Worm (Caenorhabditis elegans) whole organism, young adult: Measurements from ENCODE around the gene flp-23.

Source experiments
- F22D6.2 ChIP-seq: sonication (generic microtip); optimal IDR thresholded peaks from 2 replicates; lab custom pipeline; 2016; ENCODE audit warnings: mild to moderate bottlenecking, missing genetic modification characterization, missing compliant biosample characterization
- F23B12.7 ChIP-seq: sonication (generic microtip); optimal IDR thresholded peaks from 2 replicates; lab custom pipeline; 2017; ENCODE audit warnings: missing genetic modification characterization, mild to moderate bottlenecking, missing compliant biosample characterization, antibody characterized with exemption, moderate library complexity; ENCODE audit not compliant: insufficient read depth
- F33H1.4 ChIP-seq: fragments of 200-800 bp; sonication (Bioruptor generic); IDR thresholded peaks from 2 replicates; pipeline ENCODE4 v1.3.6; 2022; ENCODE audit warnings: missing genetic modification reagents, missing genetic modification characterization, missing compliant biosample characterization
- F57A8.1 ChIP-seq: fragments of 200-800 bp; sonication (Bioruptor generic); optimal IDR thresholded peaks from 2 replicates; lab custom pipeline; 2018; ENCODE audit warnings: mild to moderate bottlenecking, missing genetic modification characterization, moderate library complexity, missing compliant biosample characterization
- F57C9.4 ChIP-seq: sonication (generic microtip); optimal IDR thresholded peaks from 2 replicates; lab custom pipeline; 2017; ENCODE audit warnings: mild to moderate bottlenecking, missing genetic modification characterization, missing compliant biosample characterization
- K12H6.12 ChIP-seq: fragments of 200-800 bp; sonication (Bioruptor generic); optimal IDR thresholded peaks from 2 replicates; lab custom pipeline; 2018; ENCODE audit warnings: mild to moderate bottlenecking, missing genetic modification characterization, missing compliant biosample characterization
- Y53F4B.3 ChIP-seq: fragments of 200-800 bp; sonication (Bioruptor generic); IDR thresholded peaks from 2 replicates; pipeline ENCODE4 v1.3.6; 2022; ENCODE audit warnings: missing genetic modification reagents, missing genetic modification characterization, missing compliant biosample characterization
- Y53G8AR.9 ChIP-seq: fragments of 200-800 bp; sonication (Bioruptor generic); conservative IDR thresholded peaks from 2 replicates; pipeline ENCODE4 v1.3.6; 2022; ENCODE audit warnings: missing genetic modification reagents, missing genetic modification characterization, missing compliant biosample characterization
- Y56A3A.18 ChIP-seq: fragments of 200-800 bp; sonication (Bioruptor generic); IDR thresholded peaks from 2 replicates; pipeline ENCODE4 v1.3.6; 2022; ENCODE audit warnings: missing genetic modification reagents, missing genetic modification characterization, missing compliant biosample characterization
- Y79H2A.3 ChIP-seq: fragments of 200-800 bp; sonication (Bioruptor generic); conservative IDR thresholded peaks from 2 replicates; pipeline ENCODE4 v1.3.6; 2022; ENCODE audit warnings: missing genetic modification reagents, missing genetic modification characterization, missing compliant biosample characterization
- Y95B8A.8 ChIP-seq: fragments of 200-800 bp; sonication (Bioruptor generic); IDR thresholded peaks from 2 replicates; pipeline ENCODE4 v1.3.6; 2022; ENCODE audit warnings: missing genetic modification reagents, missing genetic modification characterization, missing compliant biosample characterization
- ama-1 ChIP-seq, 3 experiments: fragments of 150-350 bp in 1 of 3; sonication (generic microtip) in 2 of 3; optimal IDR thresholded peaks; 2 replicates each; lab custom pipeline; 2014 to 2018; ENCODE audit warnings: missing biosample characterization in 2 of 3, missing genetic modification characterization in 2 of 3, missing genetic modification reagents in 2 of 3
- athp-1 ChIP-seq: sonication (generic microtip); optimal IDR thresholded peaks from 2 replicates; lab custom pipeline; 2017; ENCODE audit warnings: mild to moderate bottlenecking, missing genetic modification characterization, missing compliant biosample characterization
- attf-6 ChIP-seq: fragments of 200-800 bp; sonication (Bioruptor generic); IDR thresholded peaks from 2 replicates; pipeline ENCODE4 v1.3.6; 2022; ENCODE audit warnings: missing genetic modification reagents, missing genetic modification characterization, missing compliant biosample characterization
- bed-1 ChIP-seq: fragments of 200-800 bp; sonication (Bioruptor generic); IDR thresholded peaks from 2 replicates; pipeline ENCODE4 v1.3.6; 2022; ENCODE audit warnings: missing genetic modification reagents, missing genetic modification characterization, missing compliant biosample characterization
- ccch-3 ChIP-seq: fragments of 200-800 bp; sonication (Bioruptor generic); optimal IDR thresholded peaks from 2 replicates; lab custom pipeline; 2018; ENCODE audit warnings: mild to moderate bottlenecking, missing genetic modification characterization, missing compliant biosample characterization
- cebp-1 ChIP-seq, 2 experiments: fragments of 200-800 bp in 1 of 2; sonication (Bioruptor generic) in 1 of 2; sonication (generic microtip) in 1 of 2; IDR thresholded peaks in 1 of 2; optimal IDR thresholded peaks in 1 of 2; 2 replicates each; pipeline versions ENCODE4 v1.3.6 to Lab custom; 2017 to 2022; ENCODE audit warnings: missing compliant biosample characterization in 2 of 2, missing genetic modification characterization in 2 of 2, mild to moderate bottlenecking in 1 of 2, missing genetic modification reagents in 1 of 2, moderate library complexity in 1 of 2
- ceh-100 ChIP-seq: fragments of 200-800 bp; sonication (Bioruptor generic); IDR thresholded peaks from 2 replicates; pipeline ENCODE4 v1.3.6; 2022; ENCODE audit warnings: missing genetic modification reagents, missing genetic modification characterization, missing compliant biosample characterization
- dpff-1 ChIP-seq: sonication (generic microtip); optimal IDR thresholded peaks from 2 replicates; lab custom pipeline; 2017; ENCODE audit warnings: mild to moderate bottlenecking, missing genetic modification characterization, missing compliant biosample characterization
- dpl-1 ChIP-seq: fragments of 150-350 bp; optimal IDR thresholded peaks from 2 replicates; lab custom pipeline; 2014; ENCODE audit warnings: missing biosample characterization, missing genetic modification reagents, missing genetic modification characterization
- efl-1 ChIP-seq: fragments of 150-350 bp; optimal IDR thresholded peaks from 2 replicates; lab custom pipeline; 2014; ENCODE audit warnings: missing biosample characterization, missing genetic modification reagents, missing genetic modification characterization
- egl-44 ChIP-seq: fragments of 200-800 bp; sonication (Bioruptor generic); IDR thresholded peaks from 2 replicates; pipeline ENCODE4 v1.3.6; 2022; ENCODE audit warnings: missing genetic modification reagents, missing genetic modification characterization, missing compliant biosample characterization
- ekl-4 ChIP-seq: fragments of 200-800 bp; sonication (Bioruptor generic); IDR thresholded peaks from 2 replicates; pipeline ENCODE4 v1.3.6; 2022; ENCODE audit warnings: missing genetic modification reagents, missing genetic modification characterization, missing compliant biosample characterization
- hlh-12 ChIP-seq: sonication (generic microtip); optimal IDR thresholded peaks from 2 replicates; lab custom pipeline; 2016; ENCODE audit warnings: missing genetic modification characterization, missing compliant biosample characterization
- hsf-1 ChIP-seq: fragments of 200-800 bp; sonication (Bioruptor generic); IDR thresholded peaks from 2 replicates; pipeline ENCODE4 v1.3.6; 2022; ENCODE audit warnings: missing genetic modification reagents, missing genetic modification characterization, missing compliant biosample characterization
- lin-26 ChIP-seq: fragments of 200-800 bp; sonication (Bioruptor generic); IDR thresholded peaks from 2 replicates; pipeline ENCODE4 v1.3.6; 2022; ENCODE audit warnings: missing genetic modification reagents, missing genetic modification characterization, missing compliant biosample characterization
- lin-35 ChIP-seq, 3 experiments: fragments of 150-350 bp in 2 of 3; sonication (generic microtip) in 1 of 3; optimal IDR thresholded peaks; 2 replicates each; lab custom pipeline; 2014 to 2018; ENCODE audit warnings: missing biosample characterization in 3 of 3, missing genetic modification characterization in 3 of 3, missing genetic modification reagents in 3 of 3
- lin-40 ChIP-seq: sonication (generic microtip); optimal IDR thresholded peaks from 2 replicates; lab custom pipeline; 2016; ENCODE audit warnings: missing genetic modification characterization, mild to moderate bottlenecking, missing compliant biosample characterization, missing genotype, missing genetic modification reagents
- lin-54 ChIP-seq: fragments of 200-800 bp; sonication (Bioruptor generic); optimal IDR thresholded peaks from 2 replicates; lab custom pipeline; 2018; ENCODE audit warnings: mild to moderate bottlenecking, missing genetic modification characterization, missing compliant biosample characterization
- lir-1 ChIP-seq: fragments of 200-800 bp; sonication (Bioruptor generic); conservative IDR thresholded peaks from 2 replicates; pipeline ENCODE4 v1.3.6; 2022; ENCODE audit warnings: missing genetic modification reagents, missing genetic modification characterization, missing compliant biosample characterization
- lsy-27 ChIP-seq: sonication (generic microtip); optimal IDR thresholded peaks from 2 replicates; lab custom pipeline; 2017; ENCODE audit warnings: missing genetic modification characterization, mild to moderate bottlenecking, missing compliant biosample characterization, antibody characterized with exemption, missing genotype, borderline replicate concordance; ENCODE audit not compliant: insufficient read depth
- madf-3 ChIP-seq: fragments of 200-800 bp; sonication (Bioruptor generic); IDR thresholded peaks from 2 replicates; pipeline ENCODE4 v1.3.6; 2022; ENCODE audit warnings: missing genetic modification reagents, missing genetic modification characterization, missing compliant biosample characterization
- nfyb-1 ChIP-seq: fragments of 200-800 bp; sonication (Bioruptor generic); IDR thresholded peaks from 2 replicates; pipeline ENCODE4 v1.3.6; 2022; ENCODE audit warnings: missing genetic modification reagents, missing genetic modification characterization, missing compliant biosample characterization
- nhr-27 ChIP-seq: fragments of 200-800 bp; sonication (Bioruptor generic); optimal IDR thresholded peaks from 2 replicates; lab custom pipeline; 2018; ENCODE audit warnings: mild to moderate bottlenecking, missing genetic modification characterization, moderate library complexity, missing compliant biosample characterization
- pbrm-1 ChIP-seq: fragments of 200-800 bp; sonication (Bioruptor generic); IDR thresholded peaks from 2 replicates; pipeline ENCODE4 v1.3.6; 2022; ENCODE audit warnings: missing genetic modification reagents, missing genetic modification characterization, missing compliant biosample characterization
- rcor-1 ChIP-seq: fragments of 200-800 bp; sonication (Bioruptor generic); IDR thresholded peaks from 2 replicates; pipeline ENCODE4 v1.3.6; 2022; ENCODE audit warnings: missing genetic modification reagents, missing genetic modification characterization, missing compliant biosample characterization
- sea-2 ChIP-seq: fragments of 200-800 bp; sonication (Bioruptor generic); IDR thresholded peaks from 2 replicates; pipeline ENCODE4 v1.3.6; 2022; ENCODE audit warnings: missing genetic modification characterization, missing compliant biosample characterization
- snpc-1.3 ChIP-seq: sonication (generic microtip); optimal IDR thresholded peaks from 2 replicates; lab custom pipeline; 2017; ENCODE audit warnings: missing genetic modification characterization, mild to moderate bottlenecking, missing compliant biosample characterization, antibody characterized with exemption, moderate library complexity, missing genotype, missing genetic modification reagents; ENCODE audit not compliant: insufficient read depth
- unc-130 ChIP-seq: sonication (generic microtip); optimal IDR thresholded peaks from 2 replicates; lab custom pipeline; 2016; ENCODE audit warnings: missing genetic modification reagents, missing genetic modification characterization, missing compliant biosample characterization
- zfh-2 ChIP-seq: fragments of 200-800 bp; sonication (Bioruptor generic); conservative IDR thresholded peaks from 2 replicates; pipeline ENCODE4 v1.3.6; 2022; ENCODE audit warnings: missing genetic modification reagents, missing genetic modification characterization, missing compliant biosample characterization
- ztf-28 ChIP-seq: fragments of 200-800 bp; sonication (Bioruptor generic); IDR thresholded peaks from 2 replicates; pipeline ENCODE4 v1.3.6; 2022; ENCODE audit warnings: missing genetic modification reagents, missing genetic modification characterization, missing compliant biosample characterization

The flp-23 gene

DNA sequence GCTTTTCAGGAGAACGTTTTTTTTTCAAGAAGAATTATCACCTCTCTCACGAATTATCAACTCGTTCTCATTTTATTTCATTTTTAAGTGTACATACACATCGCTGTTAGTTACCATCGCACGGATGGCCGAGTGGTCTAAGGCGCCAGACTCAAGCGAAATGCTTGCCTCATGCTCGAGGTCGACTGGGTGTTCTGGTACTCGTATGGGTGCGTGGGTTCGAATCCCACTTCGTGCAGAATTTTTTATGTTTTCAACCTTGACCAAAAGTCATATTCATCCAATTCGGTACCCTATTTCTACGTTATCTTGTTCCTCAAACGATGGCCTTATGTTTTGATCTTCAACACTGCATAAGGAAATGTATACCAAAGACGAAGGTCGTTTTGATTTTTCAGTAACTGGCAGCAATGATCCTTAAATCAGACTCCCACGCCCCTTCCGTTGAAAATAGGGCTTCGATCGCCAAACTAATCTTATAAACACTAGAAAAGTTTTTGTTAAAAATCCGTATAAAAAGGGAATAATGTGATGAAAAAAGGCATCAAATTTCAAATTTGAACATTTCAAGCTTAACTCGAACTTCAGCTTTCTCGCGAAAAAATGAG, 11.3 kb upstream of the flp-23 start, which contains the start of gene fip-1 (continued):
- peak; percentile 66 for TF ChIP-seq pbrm-1
- no peak for TF ChIP-seq F57A8.1 (GFP tag; lab: Kevin White, UChicago)
- TF ChIP-seq dpff-1 = no peak
- TF ChIP-seq lin-35 (GFP tag; optimal IDR thresholded peaks at IDR 0.05; lab: Kevin White, UChicago) = peak in 1 of 3 experiments; percentile 45
- TF ChIP-seq nfyb-1 (GFP tag; lab: Robert Waterston, UW) = no peak
- TF ChIP-seq cebp-1 (GFP tag; IDR thresholded peaks at IDR 0.05; lab: Robert Waterston, UW) = no peak
- TF ChIP-seq cebp-1 (tag; optimal IDR thresholded peaks at IDR 0.05; lab: Kevin White, UChicago) = no peak
- TF ChIP-seq F22D6.2 (tag; lab: Kevin White, UChicago) = no peak
- TF ChIP-seq ama-1 (optimal IDR thresholded peaks at IDR 0.05; lab: Kevin White, UChicago) = no peak
- TF ChIP-seq ama-1 (GFP tag; optimal IDR thresholded peaks at IDR 0.05; lab: Kevin White, UChicago) = peak in 1 of 2 experiments; percentile 87
- no peak for TF ChIP-seq Y95B8A.8 (GFP tag; lab: Robert Waterston, UW)
- 0 out of 2 replicates have a peak, but pooled peaks have one; percentile 71 for TF ChIP-seq bed-1
- TF ChIP-seq Y79H2A.3 = no peak
- TF ChIP-seq Y53F4B.3 (GFP tag; lab: Robert Waterston, UW) = no peak
- TF ChIP-seq efl-1 (GFP tag; lab: Kevin White, UChicago) = no peak
- TF ChIP-seq F33H1.4 = peak; percentile 27; the same call in 1 of the 2 replicates
- no peak for TF ChIP-seq ccch-3 (GFP tag; lab: Kevin White, UChicago)
- 0 out of 2 replicates have a peak, but pooled peaks have one; percentile 28 for TF ChIP-seq ztf-28 (GFP tag; lab: Robert Waterston, UW)
- TF ChIP-seq attf-6 = peak; percentile 64; the same call in 1 of the 2 replicates
- peak; percentile 59 for TF ChIP-seq F23B12.7 (tag; lab: Kevin White, UChicago)
- no peak for TF ChIP-seq lir-1 (GFP tag; lab: Robert Waterston, UW)
- no peak for TF ChIP-seq F57C9.4
- peak; percentile 52 for TF ChIP-seq nhr-27 (tag; lab: Kevin White, UChicago)
- peak; percentile 71; the same call in 1 of the 2 replicates for TF ChIP-seq Y56A3A.18 (GFP tag; lab: Robert Waterston, UW)
- TF ChIP-seq unc-130 (GFP tag; lab: Kevin White, UChicago) = no peak
- no peak for TF ChIP-seq lin-40 (tag; lab: Kevin White, UChicago)
- TF ChIP-seq ceh-100 (GFP tag; lab: Robert Waterston, UW) = no peak
- TF ChIP-seq dpl-1 (GFP tag; lab: Kevin White, UChicago) = no peak
- no peak for TF ChIP-seq sea-2 (GFP tag; lab: Robert Waterston, UW)
- TF ChIP-seq zfh-2 (GFP tag; lab: Robert Waterston, UW) = no peak
- TF ChIP-seq snpc-1.3 = peak; percentile 66
- no peak for TF ChIP-seq hlh-12
- peak; percentile 60 for TF ChIP-seq lin-54 (GFP tag; lab: Kevin White, UChicago)
- no peak for TF ChIP-seq madf-3 (GFP tag; lab: Robert Waterston, UW)
- no peak for TF ChIP-seq egl-44 (GFP tag; lab: Robert Waterston, UW)
- TF ChIP-seq Y53G8AR.9 (GFP tag; lab: Robert Waterston, UW) = no peak
- TF ChIP-seq athp-1 (tag; lab: Kevin White, UChicago) = peak; percentile 79
- TF ChIP-seq lin-26 (GFP tag; lab: Robert Waterston, UW) = peak; percentile 92
- TF ChIP-seq K12H6.12 (tag; lab: Kevin White, UChicago) = no peak
- 0 out of 2 replicates have a peak, but pooled peaks have one; percentile 18 for TF ChIP-seq rcor-1
- no peak for TF ChIP-seq lsy-27 (tag; lab: Kevin White, UChicago)
- TF ChIP-seq hsf-1 (GFP tag; lab: Robert Waterston, UW) = no peak
- TF ChIP-seq ekl-4 (GFP tag; lab: Robert Waterston, UW) = peak; percentile 74
